Fruit fly (Drosophila melanogaster) whole organism, embryonic: ENCODE measurements around the gene CG42449.

Experiments used
- BtbVII ChIP-seq: fragments of 200-800 bp; sonication (Bioruptor generic); optimal IDR thresholded peaks from 3 replicates; lab custom pipeline; 2017; ENCODE audit warnings: missing biosample characterization, mild to moderate bottlenecking, missing genetic modification characterization
- CG12219 ChIP-seq: fragments of 200-800 bp; sonication (Bioruptor generic); optimal IDR thresholded peaks from 3 replicates; lab custom pipeline; 2018; ENCODE audit warnings: missing biosample characterization, mild to moderate bottlenecking, missing genetic modification characterization
- CG13424 ChIP-seq: fragments of 200-800 bp; sonication (Bioruptor generic); optimal IDR thresholded peaks from 2 replicates; lab custom pipeline; 2019; ENCODE audit warnings: missing biosample characterization, mild to moderate bottlenecking, missing genetic modification characterization, moderate library complexity
- CG13775 ChIP-seq: fragments of 200-800 bp; sonication (Bioruptor generic); optimal IDR thresholded peaks from 3 replicates; lab custom pipeline; 2017; ENCODE audit warnings: missing biosample characterization, mild to moderate bottlenecking, missing genetic modification characterization
- CG13894 ChIP-seq: fragments of 200-800 bp; sonication (Bioruptor generic); optimal IDR thresholded peaks from 3 replicates; lab custom pipeline; 2018; ENCODE audit warnings: missing biosample characterization, mild to moderate bottlenecking, missing genetic modification characterization, moderate library complexity
- CG14050 ChIP-seq: fragments of 200-800 bp; sonication (Bioruptor generic); IDR thresholded peaks from 3 replicates; pipeline ENCODE4 v1.3.6; 2022; ENCODE audit warnings: missing biosample characterization, missing genetic modification characterization
- CG14860 ChIP-seq: fragments of 200-800 bp; sonication (Bioruptor generic); IDR thresholded peaks from 3 replicates; pipeline ENCODE4 v1.3.6; 2022; ENCODE audit warnings: missing biosample characterization, missing genetic modification characterization; ENCODE audit not compliant: partially characterized antibody
- CG1603 ChIP-seq: fragments of 200-800 bp; sonication (Bioruptor generic); optimal IDR thresholded peaks from 2 replicates; lab custom pipeline; 2019; ENCODE audit warnings: missing biosample characterization, mild to moderate bottlenecking, missing genetic modification characterization, moderate library complexity
- CG18011 ChIP-seq: fragments of 200-800 bp; sonication (Bioruptor generic); optimal IDR thresholded peaks from 2 replicates; lab custom pipeline; 2017; ENCODE audit warnings: missing biosample characterization, missing genetic modification characterization, mild to moderate bottlenecking, moderate library complexity, missing genotype
- CG18619 ChIP-seq: fragments of 200-800 bp; sonication (Bioruptor generic); optimal IDR thresholded peaks from 3 replicates; lab custom pipeline; 2017; ENCODE audit warnings: missing biosample characterization, mild to moderate bottlenecking, missing genetic modification characterization
- CG31224 ChIP-seq: fragments of 200-800 bp; sonication (Bioruptor generic); IDR thresholded peaks from 2 replicates; pipeline ENCODE4 v1.3.6; 2022; ENCODE audit warnings: missing biosample characterization, missing genetic modification characterization
- CG4820 ChIP-seq: fragments of 200-800 bp; sonication (Bioruptor generic); optimal IDR thresholded peaks from 3 replicates; lab custom pipeline; 2016; ENCODE audit warnings: missing biosample characterization, missing genetic modification characterization
- CG6813 ChIP-seq: fragments of 200-800 bp; sonication (Bioruptor generic); optimal IDR thresholded peaks from 2 replicates; lab custom pipeline; 2017; ENCODE audit warnings: missing biosample characterization, missing genetic modification characterization, mild to moderate bottlenecking, moderate library complexity, missing genetic modification reagents
- CG7556 ChIP-seq: fragments of 200-800 bp; sonication (Bioruptor generic); optimal IDR thresholded peaks from 2 replicates; lab custom pipeline; 2017; ENCODE audit warnings: missing biosample characterization, mild to moderate bottlenecking, missing genetic modification characterization
- CG7987 ChIP-seq: fragments of 200-800 bp; sonication (Bioruptor generic); optimal IDR thresholded peaks from 2 replicates; lab custom pipeline; 2018; ENCODE audit warnings: missing biosample characterization, mild to moderate bottlenecking, missing genetic modification characterization, moderate library complexity
- CG8290 ChIP-seq, 3 experiments: fragments of 200-800 bp; sonication (Bioruptor generic); optimal IDR thresholded peaks; 2 replicates each; lab custom pipeline; 2016 to 2019; ENCODE audit warnings: missing biosample characterization in 3 of 3, missing genetic modification characterization in 3 of 3, mild to moderate bottlenecking in 2 of 3, moderate library complexity in 1 of 3
- CG9797 ChIP-seq: fragments of 200-800 bp; sonication (Bioruptor generic); optimal IDR thresholded peaks from 3 replicates; lab custom pipeline; 2018; ENCODE audit warnings: missing biosample characterization, mild to moderate bottlenecking, missing genetic modification characterization
- CG9876 ChIP-seq: fragments of 200-800 bp; sonication (Bioruptor generic); optimal IDR thresholded peaks from 2 replicates; lab custom pipeline; 2016; ENCODE audit warnings: missing biosample characterization, missing genetic modification characterization
- CHES-1-like ChIP-seq: fragments of 200-800 bp; sonication (Bioruptor generic); optimal IDR thresholded peaks from 2 replicates; lab custom pipeline; 2016; ENCODE audit warnings: missing biosample characterization, missing genetic modification characterization
- Drgx ChIP-seq: fragments of 200-800 bp; sonication (Bioruptor generic); IDR thresholded peaks from 2 replicates; pipeline ENCODE4 v1.3.6; 2022; ENCODE audit warnings: missing biosample characterization, missing genetic modification characterization
- ERR ChIP-seq: fragments of 200-800 bp; sonication (Bioruptor generic); optimal IDR thresholded peaks from 2 replicates; lab custom pipeline; 2016; ENCODE audit warnings: missing biosample characterization, missing genetic modification characterization
- GATAe ChIP-seq: fragments of 200-800 bp; sonication (Bioruptor generic); conservative IDR thresholded peaks from 2 replicates; pipeline ENCODE4 v1.3.6; 2022; ENCODE audit warnings: missing biosample characterization, missing genetic modification characterization
- Hmr ChIP-seq: fragments of 200-800 bp; sonication (Bioruptor generic); optimal IDR thresholded peaks from 3 replicates; lab custom pipeline; 2017; ENCODE audit warnings: mild to moderate bottlenecking, missing biosample characterization, missing genetic modification reagents, missing genetic modification characterization
- MESR4 ChIP-seq: fragments of 200-800 bp; sonication (Bioruptor generic); optimal IDR thresholded peaks from 2 replicates; lab custom pipeline; 2018; ENCODE audit warnings: missing biosample characterization, mild to moderate bottlenecking, missing genetic modification characterization, moderate library complexity
- Mad ChIP-seq: fragments of 200-800 bp; sonication (Bioruptor generic); optimal IDR thresholded peaks from 2 replicates; lab custom pipeline; 2016; ENCODE audit warnings: missing biosample characterization, missing genetic modification characterization
- NFAT ChIP-seq: fragments of 200-800 bp; sonication (Bioruptor generic); IDR thresholded peaks from 2 replicates; pipeline ENCODE4 v1.3.6; 2022; ENCODE audit warnings: missing biosample characterization, missing genetic modification characterization
- Oaz ChIP-seq: fragments of 200-800 bp; sonication (Bioruptor generic); IDR thresholded peaks from 2 replicates; pipeline ENCODE4 v1.3.6; 2022; ENCODE audit warnings: missing biosample characterization, missing genetic modification characterization
- Side ChIP-seq: fragments of 200-800 bp; sonication (Bioruptor generic); optimal IDR thresholded peaks from 2 replicates; lab custom pipeline; 2016; ENCODE audit warnings: missing biosample characterization, missing genetic modification characterization
- Taf1 ChIP-seq: fragments of 200-800 bp; sonication (Bioruptor generic); IDR thresholded peaks from 2 replicates; pipeline ENCODE4 v1.3.6; 2022; ENCODE audit warnings: missing biosample characterization, missing genetic modification characterization
- ara ChIP-seq: fragments of 200-800 bp; sonication (Bioruptor generic); IDR thresholded peaks from 2 replicates; pipeline ENCODE4 v1.3.6; 2022; ENCODE audit warnings: missing biosample characterization, missing genetic modification characterization
- cad ChIP-seq: fragments of >200 bp; optimal IDR thresholded peaks from 2 replicates; lab custom pipeline; 2017; ENCODE audit warnings: missing biosample characterization, missing genetic modification characterization
- chinmo ChIP-seq: fragments of 200-800 bp; sonication (Bioruptor generic); IDR thresholded peaks from 4 replicates; pipeline ENCODE4 v1.3.6; 2022; ENCODE audit warnings: missing biosample characterization, missing genetic modification characterization; ENCODE audit not compliant: partially characterized antibody
- crp ChIP-seq, 2 experiments: fragments of 200-800 bp; sonication (Bioruptor generic); optimal IDR thresholded peaks; 2 replicates in 1 of 2; 3 replicates in 1 of 2; lab custom pipeline; 2017; ENCODE audit warnings: missing biosample characterization in 2 of 2, missing genetic modification characterization in 2 of 2, mild to moderate bottlenecking in 1 of 2, moderate library complexity in 1 of 2
- fd96Cb ChIP-seq: fragments of 200-800 bp; sonication (Bioruptor generic); optimal IDR thresholded peaks from 2 replicates; lab custom pipeline; 2018; ENCODE audit warnings: missing biosample characterization, mild to moderate bottlenecking, missing genetic modification characterization, moderate library complexity
- grn ChIP-seq: fragments of 200-800 bp; sonication (Bioruptor generic); optimal IDR thresholded peaks from 3 replicates; lab custom pipeline; 2017; ENCODE audit warnings: missing biosample characterization, missing genetic modification characterization
- hkb ChIP-seq, 2 experiments: fragments of 200-800 bp in 1 of 2; fragments of >200 bp in 1 of 2; sonication (Bioruptor generic) in 1 of 2; IDR thresholded peaks in 1 of 2; optimal IDR thresholded peaks in 1 of 2; 2 replicates each; pipeline versions ENCODE4 v1.3.6 to Lab custom; 2017 to 2022; ENCODE audit warnings: missing biosample characterization in 1 of 2, missing genetic modification characterization in 1 of 2
- kah ChIP-seq: fragments of 200-800 bp; sonication (Bioruptor generic); optimal IDR thresholded peaks from 2 replicates; lab custom pipeline; 2018; ENCODE audit warnings: missing biosample characterization, mild to moderate bottlenecking, missing genetic modification characterization
- odd ChIP-seq: fragments of 200-800 bp; sonication (Bioruptor generic); optimal IDR thresholded peaks from 2 replicates; lab custom pipeline; 2017; ENCODE audit warnings: missing biosample characterization, mild to moderate bottlenecking, missing genetic modification characterization
- sd ChIP-seq: fragments of 200-800 bp; sonication (Bioruptor generic); optimal IDR thresholded peaks from 3 replicates; lab custom pipeline; 2018; ENCODE audit warnings: missing biosample characterization, mild to moderate bottlenecking, missing genetic modification characterization, moderate library complexity
- seq ChIP-seq: fragments of 200-800 bp; sonication (Bioruptor generic); IDR thresholded peaks from 2 replicates; pipeline ENCODE4 v1.3.6; 2022; ENCODE audit warnings: missing biosample characterization, missing genetic modification characterization
- sim ChIP-seq: fragments of 200-800 bp; sonication (Bioruptor generic); IDR thresholded peaks from 2 replicates; pipeline ENCODE4 v1.3.6; 2022; ENCODE audit warnings: missing biosample characterization, missing genetic modification characterization
- slou ChIP-seq: fragments of 200-800 bp; sonication (Bioruptor generic); optimal IDR thresholded peaks from 3 replicates; lab custom pipeline; 2016; ENCODE audit warnings: missing biosample characterization, missing genetic modification characterization
- sr ChIP-seq: fragments of 200-800 bp; sonication (Bioruptor generic); IDR thresholded peaks from 3 replicates; pipeline ENCODE4 v1.3.6; 2022; ENCODE audit warnings: missing biosample characterization, missing genetic modification characterization
- trh ChIP-seq: fragments of 200-800 bp; sonication (Bioruptor generic); optimal IDR thresholded peaks from 2 replicates; lab custom pipeline; 2016; ENCODE audit warnings: missing biosample characterization, missing genetic modification characterization
- ttk ChIP-seq: fragments of 200-800 bp; sonication (Bioruptor generic); IDR thresholded peaks from 2 replicates; pipeline ENCODE4 v2.1.2; 2022; ENCODE audit warnings: missing biosample characterization, missing genetic modification characterization
- twi ChIP-seq: fragments of 200-800 bp; optimal IDR thresholded peaks from 2 replicates; lab custom pipeline; 2019; ENCODE audit warnings: missing biosample characterization, mild to moderate bottlenecking, missing genetic modification characterization, moderate library complexity
- vnd ChIP-seq: fragments of 200-800 bp; sonication (Bioruptor generic); IDR thresholded peaks from 3 replicates; pipeline ENCODE4 v1.3.6; 2022; ENCODE audit warnings: missing biosample characterization, missing genetic modification characterization; ENCODE audit not compliant: partially characterized antibody
- zen2 ChIP-seq: fragments of 200-800 bp; sonication (Bioruptor generic); IDR thresholded peaks from 3 replicates; pipeline ENCODE4 v1.3.6; 2022; ENCODE audit warnings: missing biosample characterization, missing genetic modification characterization; ENCODE audit not compliant: partially characterized antibody

CG42449 gene

dm6 chrX:5677400-5678177, 5.5 kb upstream of the CG42449 start (continued):
- peak; percentile 99 for TF ChIP-seq CG7987 (GFP tag; lab: Kevin White, UChicago)
- TF ChIP-seq Hmr: peak; percentile 96
- peak; percentile 96 for TF ChIP-seq grn (GFP tag; lab: Kevin White, UChicago)
- TF ChIP-seq seq (GFP tag; lab: Robert Waterston, UW): peak; percentile 93
- peak; percentile 80 for TF ChIP-seq fd96Cb
- TF ChIP-seq odd: peak; percentile 97
- no peak; the same call in 1 of the 2 replicates for TF ChIP-seq Drgx (GFP tag; lab: Robert Waterston, UW)

dm6 chrX:5678178-5678470, 4.9 kb upstream of the CG42449 start:
- TF ChIP-seq BtbVII (GFP tag; lab: Kevin White, UChicago) (no peak), Taf1 (no peak), vnd (GFP tag; lab: Robert Waterston, UW) (no peak), Side (no peak), cad (GFP tag; lab: Kevin White, UChicago) (no peak), CG9797 (no peak), CG14050 (GFP tag; lab: Robert Waterston, UW) (0 out of 3 replicates have a peak, but pooled peaks have one; percentile 5), CG14860 (no peak), crp (GFP tag; optimal IDR thresholded peaks at IDR 0.05; lab: Kevin White, UChicago) (no peak), CG31224 (GFP tag; lab: Robert Waterston, UW) (no peak), CG13894 (tag; lab: Kevin White, UChicago) (no peak), NFAT (GFP tag; lab: Robert Waterston, UW) (no peak), hkb (optimal IDR thresholded peaks at IDR 0.05; lab: Kevin White, UChicago) (no peak), hkb (GFP tag; IDR thresholded peaks at IDR 0.05; lab: Robert Waterston, UW) (no peak), trh (peak; percentile 29), kah (GFP tag; lab: Kevin White, UChicago) (no peak), ERR (GFP tag; lab: Kevin White, UChicago) (no peak), Oaz (GFP tag; lab: Robert Waterston, UW) (no peak), sd (tag; lab: Kevin White, UChicago) (no peak), CG18619 (GFP tag; lab: Kevin White, UChicago) (peak; percentile 3), CG1603 (tag; lab: Kevin White, UChicago) (no peak), CG13424 (no peak), CG13775 (GFP tag; lab: Kevin White, UChicago) (no peak), GATAe (GFP tag; lab: Robert Waterston, UW) (no peak), CG4820 (GFP tag; lab: Kevin White, UChicago) (no peak), CG6813 (GFP tag; lab: Kevin White, UChicago) (peak; percentile 50), ttk (GFP tag; lab: Robert Waterston, UW) (no peak), MESR4 (GFP tag; lab: Kevin White, UChicago) (no peak), CG9876 (GFP tag; lab: Kevin White, UChicago) (no peak), slou (GFP tag; lab: Kevin White, UChicago) (no peak), sr (GFP tag; lab: Robert Waterston, UW) (no peak), CG12219 (GFP tag; lab: Kevin White, UChicago) (no peak), zen2 (GFP tag; lab: Robert Waterston, UW) (no peak), CG7556 (GFP tag; lab: Kevin White, UChicago) (peak; percentile 63), sim (GFP tag; lab: Robert Waterston, UW) (no peak), CG18011 (GFP tag; lab: Kevin White, UChicago) (no peak), chinmo (no peak), CHES-1-like (GFP tag; lab: Kevin White, UChicago) (no peak), CG8290 (GFP tag; optimal IDR thresholded peaks at IDR 0.05; lab: Kevin White, UChicago) (no peak), CG8290 (tag; optimal IDR thresholded peaks at IDR 0.05; lab: Kevin White, UChicago) (no peak), Mad (GFP tag; lab: Kevin White, UChicago) (no peak), ara (GFP tag; lab: Robert Waterston, UW) (peak; percentile 3; the same call in 1 of the 2 replicates), twi (no peak)
